Worm (Caenorhabditis elegans) whole organism, late embryonic: ENCODE data around the gene ugt-66.

Source experiments
- T23F11.4 ChIP-seq: fragments of 200-800 bp; sonication (Bioruptor generic); optimal IDR thresholded peaks from 2 replicates; lab custom pipeline; 2018; ENCODE audit warnings: mild to moderate bottlenecking, missing genetic modification characterization, missing compliant biosample characterization
- Y22D7AL.16 ChIP-seq: sonication (generic microtip); optimal IDR thresholded peaks from 2 replicates; lab custom pipeline; 2016; ENCODE audit warnings: missing genetic modification characterization, missing compliant biosample characterization
- ceh-48 ChIP-seq: sonication (generic microtip); optimal IDR thresholded peaks from 2 replicates; lab custom pipeline; 2016; ENCODE audit warnings: missing genetic modification characterization, inconsistent platforms, missing compliant biosample characterization
- dve-1 ChIP-seq: sonication (generic microtip); optimal IDR thresholded peaks from 2 replicates; lab custom pipeline; 2017; ENCODE audit warnings: antibody characterized with exemption, mild to moderate bottlenecking, missing genetic modification characterization, missing compliant biosample characterization
- pha-4 ChIP-seq: fragments of 150-350 bp; optimal IDR thresholded peaks from 2 replicates; lab custom pipeline; 2018; ENCODE audit warnings: missing biosample characterization, missing genetic modification reagents, missing genetic modification characterization
- pros-1 ChIP-seq: fragments of 150-350 bp; optimal IDR thresholded peaks from 2 replicates; lab custom pipeline; 2014; ENCODE audit warnings: missing biosample characterization, missing genetic modification reagents, missing genetic modification characterization
- ref-2 ChIP-seq: sonication (generic microtip); optimal IDR thresholded peaks from 2 replicates; lab custom pipeline; 2016; ENCODE audit warnings: missing genetic modification characterization, missing compliant biosample characterization
- syd-9 ChIP-seq: sonication (generic microtip); optimal IDR thresholded peaks from 2 replicates; lab custom pipeline; 2016; ENCODE audit warnings: mild to moderate bottlenecking, missing genetic modification characterization, moderate library complexity, missing compliant biosample characterization
- tbx-2 ChIP-seq: sonication (generic microtip); optimal IDR thresholded peaks from 2 replicates; lab custom pipeline; 2016; ENCODE audit warnings: missing genetic modification characterization, missing compliant biosample characterization
- unc-55 ChIP-seq: sonication (generic microtip); optimal IDR thresholded peaks from 2 replicates; lab custom pipeline; 2017; ENCODE audit warnings: missing biosample characterization, missing genetic modification reagents, missing genetic modification characterization
- ztf-16 ChIP-seq: sonication (generic microtip); optimal IDR thresholded peaks from 2 replicates; lab custom pipeline; 2017; ENCODE audit warnings: missing genetic modification characterization, missing compliant biosample characterization

- TF ChIP-seq dve-1 (tag; lab: Kevin White, UChicago), result no peak
- no peak for TF ChIP-seq pha-4 (tag; lab: Kevin White, UChicago)
- no peak for TF ChIP-seq ztf-16 (tag; lab: Kevin White, UChicago)
- TF ChIP-seq T23F11.4 (GFP tag; lab: Kevin White, UChicago), result no peak
- no peak for TF ChIP-seq syd-9 (tag; lab: Kevin White, UChicago)
- no peak for TF ChIP-seq unc-55 (GFP tag; lab: Kevin White, UChicago)
- no peak for TF ChIP-seq pros-1 (tag; lab: Kevin White, UChicago)
- no peak for TF ChIP-seq tbx-2 (tag; lab: Kevin White, UChicago)
- no peak for TF ChIP-seq ceh-48 (tag; lab: Kevin White, UChicago)
- no peak for TF ChIP-seq ref-2
- no peak for TF ChIP-seq Y22D7AL.16 (tag; lab: Kevin White, UChicago)
Observed at ce11 chrIII:6207881-6208280, 13.5 kb upstream of the ugt-66 start, which contains the start of gene C23G10.2.
